Worm (Caenorhabditis elegans) whole organism, L4 larva: ENCODE data around the gene C02B8.7.

Experiments used
- D1046.2 ChIP-seq: fragments of 200-800 bp; sonication (Bioruptor generic); IDR thresholded peaks from 2 replicates; pipeline ENCODE4 v1.3.6; 2022; ENCODE audit warnings: missing genetic modification characterization, missing compliant biosample characterization
- F37D6.2 ChIP-seq: sonication (generic microtip); optimal IDR thresholded peaks from 2 replicates; lab custom pipeline; 2016; ENCODE audit warnings: mild to moderate bottlenecking, missing genetic modification characterization, missing compliant biosample characterization
- T20F7.1 ChIP-seq: fragments of 200-800 bp; sonication (Bioruptor generic); optimal IDR thresholded peaks from 2 replicates; lab custom pipeline; 2018; ENCODE audit warnings: mild to moderate bottlenecking, missing genetic modification characterization, missing compliant biosample characterization
- T26A8.4 ChIP-seq: fragments of 200-800 bp; sonication (Bioruptor generic); IDR thresholded peaks from 2 replicates; pipeline ENCODE4 v1.3.6; 2022; ENCODE audit warnings: missing genetic modification characterization, missing compliant biosample characterization
- aha-1 ChIP-seq: fragments of 150-350 bp; peaks from one replicate; lab custom pipeline; 2014; ENCODE audit warnings: missing biosample characterization, missing genetic modification characterization
- ama-1 ChIP-seq: fragments of 150-350 bp; optimal IDR thresholded peaks from 2 replicates; lab custom pipeline; 2014; ENCODE audit warnings: inconsistent platforms, mixed read lengths
- ceh-20 ChIP-seq: fragments of 200-800 bp; sonication (Bioruptor generic); IDR thresholded peaks from 2 replicates; pipeline ENCODE4 v1.3.6; 2022; ENCODE audit warnings: missing genetic modification reagents, missing genetic modification characterization, missing compliant biosample characterization
- ceh-28 ChIP-seq: fragments of 150-350 bp; optimal IDR thresholded peaks from 2 replicates; lab custom pipeline; 2014; ENCODE audit warnings: missing biosample characterization, missing genetic modification reagents, missing genetic modification characterization
- ceh-44 ChIP-seq: fragments of 200-800 bp; sonication (Bioruptor generic); IDR thresholded peaks from 2 replicates; pipeline ENCODE4 v1.3.6; 2022; ENCODE audit warnings: missing genetic modification reagents, missing genetic modification characterization, missing compliant biosample characterization
- cey-2 ChIP-seq: sonication (generic microtip); optimal IDR thresholded peaks from 3 replicates; lab custom pipeline; 2017; ENCODE audit warnings: missing genetic modification characterization, mild to moderate bottlenecking, missing compliant biosample characterization, antibody characterized with exemption, borderline replicate concordance; ENCODE audit not compliant: insufficient read depth
- ctbp-1 ChIP-seq: fragments of 200-800 bp; sonication (Bioruptor generic); IDR thresholded peaks from 2 replicates; pipeline ENCODE4 v1.3.6; 2022; ENCODE audit warnings: missing genetic modification reagents, missing genetic modification characterization, missing compliant biosample characterization
- daf-16 ChIP-seq, 3 experiments: sonication (generic microtip); optimal IDR thresholded peaks; 2 replicates each; lab custom pipeline; 2016 to 2017; ENCODE audit warnings: missing genetic modification characterization in 3 of 3, missing genetic modification reagents in 3 of 3, mild to moderate bottlenecking in 2 of 3, missing compliant biosample characterization in 2 of 3, missing biosample characterization in 1 of 3, moderate library complexity in 1 of 3
- dmd-6 ChIP-seq: fragments of 200-800 bp; sonication (Bioruptor generic); IDR thresholded peaks from 2 replicates; pipeline ENCODE4 v1.3.6; 2022; ENCODE audit warnings: missing genetic modification reagents, missing genetic modification characterization, missing compliant biosample characterization
- dpl-1 ChIP-seq: fragments of 150-350 bp; optimal IDR thresholded peaks from 2 replicates; lab custom pipeline; 2014; ENCODE audit warnings: missing biosample characterization, missing genetic modification reagents, missing genetic modification characterization
- dve-1 ChIP-seq: sonication (generic microtip); optimal IDR thresholded peaks from 2 replicates; lab custom pipeline; 2017; ENCODE audit warnings: antibody characterized with exemption, mild to moderate bottlenecking, missing genetic modification characterization, missing compliant biosample characterization; ENCODE audit not compliant: insufficient read depth
- egl-27 ChIP-seq: sonication (generic microtip); optimal IDR thresholded peaks from 3 replicates; lab custom pipeline; 2017; ENCODE audit warnings: missing biosample characterization, missing genetic modification reagents, missing genetic modification characterization
- egl-43 ChIP-seq: fragments of 200-800 bp; sonication (Bioruptor generic); IDR thresholded peaks from 2 replicates; pipeline ENCODE4 v1.3.6; 2022; ENCODE audit warnings: missing genetic modification reagents, missing genetic modification characterization, missing compliant biosample characterization
- fkh-10 ChIP-seq: fragments of 150-350 bp; optimal IDR thresholded peaks from 2 replicates; lab custom pipeline; 2014; ENCODE audit warnings: missing biosample characterization, missing genetic modification reagents, missing genetic modification characterization
- hif-1 ChIP-seq, 2 experiments: sonication (generic microtip); optimal IDR thresholded peaks; 2 replicates each; lab custom pipeline; 2016 to 2017; ENCODE audit warnings: missing compliant biosample characterization in 2 of 2, missing genetic modification characterization in 2 of 2, missing genetic modification reagents in 2 of 2, missing genotype in 2 of 2, mild to moderate bottlenecking in 1 of 2
- hlh-11 ChIP-seq: fragments of 200-800 bp; sonication (Bioruptor generic); optimal IDR thresholded peaks from 2 replicates; lab custom pipeline; 2018; ENCODE audit warnings: mild to moderate bottlenecking, missing genetic modification characterization, missing compliant biosample characterization
- hlh-30 ChIP-seq: sonication (generic microtip); optimal IDR thresholded peaks from 2 replicates; lab custom pipeline; 2017; ENCODE audit warnings: antibody characterized with exemption, mild to moderate bottlenecking, missing genetic modification characterization, missing compliant biosample characterization; ENCODE audit not compliant: insufficient read depth
- hmg-1.1 ChIP-seq: fragments of 200-800 bp; sonication (Bioruptor generic); IDR thresholded peaks from 2 replicates; pipeline ENCODE4 v1.3.6; 2022; ENCODE audit warnings: missing genetic modification reagents, missing genetic modification characterization, missing compliant biosample characterization
- lin-29 ChIP-seq: fragments of 200-800 bp; sonication (Bioruptor generic); IDR thresholded peaks from 2 replicates; pipeline ENCODE4 v1.3.6; 2022; ENCODE audit warnings: missing genetic modification reagents, missing genetic modification characterization, missing compliant biosample characterization
- lin-39 ChIP-seq: fragments of 150-350 bp; optimal IDR thresholded peaks from 2 replicates; lab custom pipeline; 2014; ENCODE audit warnings: missing biosample characterization, missing genetic modification reagents, missing genetic modification characterization
- lir-3 ChIP-seq: sonication (generic microtip); optimal IDR thresholded peaks from 2 replicates; lab custom pipeline; 2016; ENCODE audit warnings: mild to moderate bottlenecking, missing genetic modification characterization, missing compliant biosample characterization
- lsy-2 ChIP-seq, 2 experiments: fragments of 150-350 bp in 1 of 2; sonication (generic microtip) in 1 of 2; optimal IDR thresholded peaks; 2 replicates each; lab custom pipeline; 2014 to 2017; ENCODE audit warnings: missing biosample characterization in 2 of 2, missing genetic modification characterization in 2 of 2
- madf-5 ChIP-seq, 2 experiments: fragments of 200-800 bp; sonication (Bioruptor generic); IDR thresholded peaks; 2 replicates each; pipeline ENCODE4 v1.3.6; 2022; ENCODE audit warnings: missing compliant biosample characterization in 2 of 2, missing genetic modification characterization in 2 of 2
- madf-9 ChIP-seq: fragments of 200-800 bp; sonication (Bioruptor generic); conservative IDR thresholded peaks from 2 replicates; pipeline ENCODE4 v1.3.6; 2022; ENCODE audit warnings: missing genetic modification reagents, missing genetic modification characterization, missing compliant biosample characterization
- mdl-1 ChIP-seq, 2 experiments: fragments of 150-350 bp in 1 of 2; sonication (generic microtip) in 1 of 2; optimal IDR thresholded peaks; 2 replicates each; lab custom pipeline; 2014 to 2017; ENCODE audit warnings: missing biosample characterization in 2 of 2, missing genetic modification characterization in 2 of 2
- mep-1 ChIP-seq: fragments of 150-350 bp; sonication (generic microtip); optimal IDR thresholded peaks from 3 replicates; lab custom pipeline; 2014; ENCODE audit warnings: missing biosample characterization, missing genetic modification characterization
- mes-2 ChIP-seq: sonication (generic microtip); optimal IDR thresholded peaks from 2 replicates; lab custom pipeline; 2016; ENCODE audit warnings: missing genotype, mild to moderate bottlenecking, missing genetic modification characterization, missing compliant biosample characterization; ENCODE audit not compliant: poor library complexity, severe bottlenecking
- nhr-28 ChIP-seq: fragments of 150-350 bp; optimal IDR thresholded peaks from 2 replicates; lab custom pipeline; 2014; ENCODE audit warnings: missing biosample characterization, missing genetic modification characterization
- nhr-42 ChIP-seq: fragments of 200-800 bp; sonication (Bioruptor generic); IDR thresholded peaks from 2 replicates; pipeline ENCODE4 v1.3.6; 2022; ENCODE audit warnings: missing genetic modification characterization, missing compliant biosample characterization
- nhr-48 ChIP-seq: sonication (generic microtip); optimal IDR thresholded peaks from 2 replicates; lab custom pipeline; 2016; ENCODE audit warnings: mild to moderate bottlenecking, missing genetic modification characterization, missing compliant biosample characterization
- nhr-6 ChIP-seq: fragments of 150-350 bp; optimal IDR thresholded peaks from 2 replicates; lab custom pipeline; 2014; ENCODE audit warnings: missing biosample characterization, missing genetic modification characterization
- nhr-76 ChIP-seq: fragments of 150-350 bp; optimal IDR thresholded peaks from 2 replicates; lab custom pipeline; 2014; ENCODE audit warnings: missing biosample characterization, missing genetic modification characterization
- php-3 ChIP-seq: fragments of 200-800 bp; sonication (Bioruptor generic); IDR thresholded peaks from 2 replicates; pipeline ENCODE4 v1.3.6; 2022; ENCODE audit warnings: missing genetic modification reagents, missing genetic modification characterization, missing compliant biosample characterization
- pqm-1 ChIP-seq: sonication (generic microtip); optimal IDR thresholded peaks from 2 replicates; lab custom pipeline; 2017; ENCODE audit warnings: missing biosample characterization, missing genetic modification characterization
- rbr-2 ChIP-seq: sonication (generic microtip); optimal IDR thresholded peaks from 2 replicates; lab custom pipeline; 2016; ENCODE audit warnings: missing genotype, missing genetic modification characterization, missing compliant biosample characterization
- saeg-2 ChIP-seq: fragments of 200-800 bp; sonication (Bioruptor generic); IDR thresholded peaks from 2 replicates; pipeline ENCODE4 v1.3.6; 2022; ENCODE audit warnings: missing genetic modification reagents, missing genetic modification characterization, missing compliant biosample characterization
- set-16 ChIP-seq: fragments of 200-800 bp; sonication (Bioruptor generic); IDR thresholded peaks from 2 replicates; pipeline ENCODE4 v1.3.6; 2022; ENCODE audit warnings: missing genetic modification reagents, missing genetic modification characterization, missing compliant biosample characterization
- spr-1 ChIP-seq: sonication (generic microtip); optimal IDR thresholded peaks from 2 replicates; lab custom pipeline; 2016; ENCODE audit warnings: mild to moderate bottlenecking, missing genetic modification characterization, missing compliant biosample characterization
- unc-62 ChIP-seq, 3 experiments: fragments of 150-350 bp in 1 of 3; sonication (generic microtip); optimal IDR thresholded peaks in 2 of 3; peaks in 1 of 3; 1 replicate in 1 of 3; 2 replicates in 2 of 3; lab custom pipeline; 2014 to 2017; ENCODE audit warnings: missing biosample characterization in 3 of 3, missing genetic modification characterization in 3 of 3, missing genetic modification reagents in 3 of 3, missing genotype in 1 of 3
- vab-7 ChIP-seq: fragments of 200-800 bp; sonication (Bioruptor generic); IDR thresholded peaks from 2 replicates; pipeline ENCODE4 v1.3.6; 2022; ENCODE audit warnings: missing genetic modification reagents, missing genetic modification characterization, missing compliant biosample characterization
- ztf-11 ChIP-seq: fragments of 150-350 bp; optimal IDR thresholded peaks from 2 replicates; lab custom pipeline; 2014; ENCODE audit warnings: missing biosample characterization, missing genetic modification characterization
- ztf-7 ChIP-seq: fragments of 150-350 bp; optimal IDR thresholded peaks from 2 replicates; lab custom pipeline; 2014; ENCODE audit warnings: missing biosample characterization, missing genetic modification characterization

Gene C02B8.7

DNA sequence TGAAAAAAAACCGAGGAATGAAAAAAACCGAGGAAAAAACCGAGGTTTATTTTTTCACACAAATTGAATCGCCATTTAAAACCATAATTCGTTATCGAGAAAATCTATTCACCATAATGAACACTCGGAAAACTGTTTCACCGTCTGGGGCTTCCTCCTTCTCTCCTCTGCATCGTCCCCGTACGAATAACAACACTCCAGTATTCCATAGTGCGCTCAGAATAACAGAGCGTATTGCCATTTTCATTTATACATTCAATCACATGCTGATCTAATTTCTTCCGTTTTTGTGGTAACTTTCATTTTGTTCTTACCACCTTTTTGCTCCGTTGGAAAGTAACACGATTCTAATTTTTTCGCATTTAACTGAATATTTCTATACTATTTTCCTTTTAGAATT, 31.9 kb upstream of the C02B8.7 start, which contains the start of gene C17H11.2:
Gene C17H11.2, plus strand, starts transcription at position 397 of the 400 bp plus-strand sequence.
- TF ChIP-seq daf-16 (GFP tag; optimal IDR thresholded peaks at IDR 0.05; lab: Kevin White, UChicago) (no peak), daf-16 (tag; optimal IDR thresholded peaks at IDR 0.05; lab: Kevin White, UChicago) (peak; percentile 63), T20F7.1 (peak; percentile 72), ama-1 (lab: Kevin White, UChicago) (no peak), lin-39 (tag; lab: Kevin White, UChicago) (no peak), pqm-1 (peak; percentile 5), hlh-30 (tag; lab: Kevin White, UChicago) (peak; percentile 66), unc-62 (GFP tag; optimal IDR thresholded peaks at IDR 0.05 in 1 of 2; lab: Kevin White, UChicago) (peak in 1 of 2 experiments; percentile 94), unc-62 (tag; optimal IDR thresholded peaks at IDR 0.05; lab: Kevin White, UChicago) (no peak), nhr-76 (no peak), fkh-10 (GFP tag; lab: Kevin White, UChicago) (no peak), dve-1 (tag; lab: Kevin White, UChicago) (peak; percentile 46), nhr-28 (peak; percentile 46), hlh-11 (tag; lab: Kevin White, UChicago) (peak; percentile 8), mes-2 (peak; percentile 48)

ce11 chrX:8163555-8163954, 25.9 kb upstream of the C02B8.7 start:
- TF ChIP-seq madf-5 (GFP tag; IDR thresholded peaks at IDR 0.05; lab: Robert Waterston, UW) (0 out of 4 replicates have a peak, but pooled peaks of 1 of the 2 experiments have one; percentile 55), aha-1 (peak; percentile 26), lir-3 (peak; percentile 4), nhr-42 (0 out of 2 replicates have a peak, but pooled peaks have one; percentile 40), dpl-1 (GFP tag; lab: Kevin White, UChicago) (no peak), mep-1 (tag; lab: Kevin White, UChicago) (peak; percentile 74), D1046.2 (GFP tag; lab: Robert Waterston, UW) (peak; percentile 75; the same call in 1 of the 2 replicates), ceh-28 (peak; percentile 41), ceh-44 (GFP tag; lab: Robert Waterston, UW) (0 out of 2 replicates have a peak, but pooled peaks have one; percentile 15), lin-29 (GFP tag; lab: Robert Waterston, UW) (0 out of 2 replicates have a peak, but pooled peaks have one; percentile 22), egl-43 (GFP tag; lab: Robert Waterston, UW) (peak; percentile 87), lsy-2 (tag; optimal IDR thresholded peaks at IDR 0.05; lab: Kevin White, UChicago) (peak in 1 of 2 experiments; percentile 15), ctbp-1 (GFP tag; lab: Robert Waterston, UW) (peak; percentile 74), T26A8.4 (GFP tag; lab: Robert Waterston, UW) (peak; percentile 35; the same call in 1 of the 2 replicates), rbr-2 (peak; percentile 82), cey-2 (tag; lab: Kevin White, UChicago) (no peak), fkh-10 (GFP tag; lab: Kevin White, UChicago) (peak; percentile 25), hmg-1.1 (peak; percentile 79), hlh-30 (tag; lab: Kevin White, UChicago) (peak; percentile 45), mdl-1 (tag; optimal IDR thresholded peaks at IDR 0.05; lab: Kevin White, UChicago) (peak in 1 of 2 experiments; percentile 43), pqm-1 (no peak), madf-9 (GFP tag; lab: Robert Waterston, UW) (peak; percentile 46; the same call in 1 of the 2 replicates), spr-1 (tag; lab: Kevin White, UChicago) (peak; percentile 24), ceh-20 (GFP tag; lab: Robert Waterston, UW) (peak; percentile 58; the same call in 1 of the 2 replicates), egl-27 (tag; lab: Kevin White, UChicago) (no peak), ztf-7 (no peak), vab-7 (GFP tag; lab: Robert Waterston, UW) (peak; percentile 55; the same call in 1 of the 2 replicates), hlh-11 (tag; lab: Kevin White, UChicago) (peak; percentile 22), nhr-6 (tag; lab: Kevin White, UChicago) (no peak), hif-1 (tag; optimal IDR thresholded peaks at IDR 0.05; lab: Kevin White, UChicago) (peak in 1 of 2 experiments; percentile 40), set-16 (peak; percentile 99), ztf-11 (tag; lab: Kevin White, UChicago) (no peak), php-3 (peak; percentile 33; the same call in 1 of the 2 replicates), dmd-6 (GFP tag; lab: Robert Waterston, UW) (0 out of 2 replicates have a peak, but pooled peaks have one; percentile 18), F37D6.2 (tag; lab: Kevin White, UChicago) (peak; percentile 91), saeg-2 (GFP tag; lab: Robert Waterston, UW) (0 out of 2 replicates have a peak, but pooled peaks have one; percentile 26), nhr-48 (no peak)
